Fruit fly (Drosophila melanogaster): ENCODE results near the gene Nna1.

Nna1 gene

dm6 chrX:13739411-13739888 is 47.4 kb downstream of the Nna1 start, which contains the start of gene CG11151 (continued):
- TF ChIP-seq CG12219 (GFP tag; optimal IDR thresholded peaks at IDR 0.05): peak; percentile 98
- peak; percentile 97 for TF ChIP-seq pho (GFP tag; optimal IDR thresholded peaks at IDR 0.05)
- TF ChIP-seq NK7.1 (GFP tag; optimal IDR thresholded peaks at IDR 0.05): peak; percentile 93
- TF ChIP-seq CG34224 (GFP tag; IDR thresholded peaks at IDR 0.05; ENCODE audit: partially characterized antibody): peak; percentile 66; the same call in 2 of the 3 replicates
- peak; percentile 61; the same call in 1 of the 3 replicates for TF ChIP-seq sr (GFP tag; IDR thresholded peaks at IDR 0.05)
- TF ChIP-seq ham (GFP tag; IDR thresholded peaks at IDR 0.05): peak; percentile 76; the same call in 1 of the 2 replicates
- TF ChIP-seq CG2712 (tag; optimal IDR thresholded peaks at IDR 0.05): peak; percentile 97
- TF ChIP-seq sd (tag; optimal IDR thresholded peaks at IDR 0.05): peak; percentile 83
- peak; percentile 96 for TF ChIP-seq CG8944 (GFP tag; optimal IDR thresholded peaks at IDR 0.05)
- peak; percentile 96 for TF ChIP-seq dysf (GFP tag; IDR thresholded peaks at IDR 0.05)
- TF ChIP-seq crol (GFP tag; IDR thresholded peaks at IDR 0.05): peak; percentile 44; the same call in 1 of the 2 replicates
- TF ChIP-seq CG7839 (tag; optimal IDR thresholded peaks at IDR 0.05): peak; percentile 98
- TF ChIP-seq sob (GFP tag; IDR thresholded peaks at IDR 0.05): peak; percentile 94
- TF ChIP-seq phol (tag; optimal IDR thresholded peaks at IDR 0.05): peak; percentile 95
- TF ChIP-seq CG14710 (tag; optimal IDR thresholded peaks at IDR 0.05): peak; percentile 93
- peak; percentile 95 for TF ChIP-seq Six4 (GFP tag; optimal IDR thresholded peaks at IDR 0.05)
- TF ChIP-seq Side (GFP tag; optimal IDR thresholded peaks at IDR 0.05): peak; percentile 96
- TF ChIP-seq D19A (tag; optimal IDR thresholded peaks at IDR 0.05): peak; percentile 94
- TF ChIP-seq Gsc (GFP tag; IDR thresholded peaks at IDR 0.05): no peak; the same call in 1 of the 2 replicates
- no peak for TF ChIP-seq Lpt (GFP tag; optimal IDR thresholded peaks at IDR 0.05)
- peak; percentile 81 for TF ChIP-seq nerfin-2 (GFP tag; IDR thresholded peaks at IDR 0.05; ENCODE audit: partially characterized antibody)
- TF ChIP-seq Scr (GFP tag; IDR thresholded peaks at IDR 0.05; ENCODE audit: partially characterized antibody): peak; percentile 58
- TF ChIP-seq TFAM (GFP tag; optimal IDR thresholded peaks at IDR 0.05): peak; percentile 81
- TF ChIP-seq Hr3 (GFP tag; optimal IDR thresholded peaks at IDR 0.05): peak; percentile 94
- peak; percentile 99 for TF ChIP-seq sens (GFP tag)
- TF ChIP-seq CG31224 (GFP tag; IDR thresholded peaks at IDR 0.05): peak; percentile 85
- TF ChIP-seq Jarid2 (GFP tag; optimal IDR thresholded peaks at IDR 0.05): peak; percentile 78
- TF ChIP-seq CG12236 (GFP tag; optimal IDR thresholded peaks at IDR 0.05): peak; percentile 97
- TF ChIP-seq HmgZ (tag; optimal IDR thresholded peaks at IDR 0.05): peak; percentile 97
- peak; percentile 99 for TF ChIP-seq gem (tag; optimal IDR thresholded peaks at IDR 0.05)
- TF ChIP-seq pan (optimal IDR thresholded peaks at IDR 0.05): no peak
- peak in 1 of 2 experiments; percentile 97 for TF ChIP-seq pan (GFP tag; optimal IDR thresholded peaks at IDR 0.05 in 1 of 2, IDR thresholded peaks at IDR 0.05 in 1 of 2)
- TF ChIP-seq CG43689 (GFP tag; IDR thresholded peaks at IDR 0.05): peak; percentile 90
- peak; percentile 92 for TF ChIP-seq slou (GFP tag; optimal IDR thresholded peaks at IDR 0.05)
- TF ChIP-seq CG12299 (tag; optimal IDR thresholded peaks at IDR 0.05): peak; percentile 96
- TF ChIP-seq wor (GFP tag; IDR thresholded peaks at IDR 0.05): peak; percentile 95
- TF ChIP-seq Rx (GFP tag; IDR thresholded peaks at IDR 0.05): peak; percentile 93
- TF ChIP-seq Optix (GFP tag; IDR thresholded peaks at IDR 0.05): peak; percentile 91
- TF ChIP-seq Dll (GFP tag; IDR thresholded peaks at IDR 0.05; ENCODE audit: partially characterized antibody): peak; percentile 59; the same call in 1 of the 4 replicates
- TF ChIP-seq CG8765 (GFP tag; IDR thresholded peaks at IDR 0.05): peak; percentile 88
- peak; percentile 94 for TF ChIP-seq Blimp-1 (GFP tag; optimal IDR thresholded peaks at IDR 0.05)
- TF ChIP-seq CG17328 (GFP tag; IDR thresholded peaks at IDR 0.05): peak; percentile 96
- TF ChIP-seq bcd (GFP tag; optimal IDR thresholded peaks at IDR 0.05): peak; percentile 96
- peak; percentile 93 for TF ChIP-seq Mrtf (GFP tag; IDR thresholded peaks at IDR 0.05)
- TF ChIP-seq NC2α (GFP tag; optimal IDR thresholded peaks at IDR 0.05): peak; percentile 96
- TF ChIP-seq CG11696 (GFP tag; IDR thresholded peaks at IDR 0.05): peak; percentile 87
- peak; percentile 91 for TF ChIP-seq CG7987 (GFP tag; optimal IDR thresholded peaks at IDR 0.05)
- peak; percentile 98 for TF ChIP-seq lab (GFP tag; optimal IDR thresholded peaks at IDR 0.05)
- TF ChIP-seq pita (GFP tag; optimal IDR thresholded peaks at IDR 0.05): no peak
- TF ChIP-seq esg (GFP tag; conservative IDR thresholded peaks at IDR 0.05): peak; percentile 93
- TF ChIP-seq CG11085 (GFP tag; IDR thresholded peaks at IDR 0.05): peak; percentile 92
